Worm (Caenorhabditis elegans) whole organism, mixed stage, embryonic: ENCODE data around the gene srh-79.

ENCODE experiments used
- ceh-39 ChIP-seq: fragments of 150-350 bp; optimal IDR thresholded peaks from 2 replicates; lab custom pipeline; 2014; ENCODE audit warnings: missing biosample characterization, missing genetic modification characterization
- flh-1 ChIP-seq: fragments of 200-800 bp; sonication (Bioruptor generic); optimal IDR thresholded peaks from 2 replicates; lab custom pipeline; 2018; ENCODE audit warnings: mild to moderate bottlenecking, missing genetic modification characterization, moderate library complexity, missing compliant biosample characterization
- lin-13 ChIP-seq: fragments of 150-350 bp; optimal IDR thresholded peaks from 2 replicates; lab custom pipeline; 2014; ENCODE audit warnings: missing biosample characterization, missing genetic modification characterization
- lsy-2 ChIP-seq: fragments of 150-350 bp; optimal IDR thresholded peaks from 2 replicates; lab custom pipeline; 2014; ENCODE audit warnings: missing biosample characterization, missing genetic modification characterization
- mls-2 ChIP-seq: sonication (generic microtip); optimal IDR thresholded peaks from 2 replicates; lab custom pipeline; 2016; ENCODE audit warnings: mild to moderate bottlenecking, missing genetic modification characterization, moderate library complexity, missing compliant biosample characterization
- nhr-12 ChIP-seq: fragments of 150-350 bp; optimal IDR thresholded peaks from 2 replicates; lab custom pipeline; 2014; ENCODE audit warnings: missing biosample characterization, missing genetic modification characterization
- nhr-237 ChIP-seq: fragments of 150-350 bp; optimal IDR thresholded peaks from 2 replicates; lab custom pipeline; 2014; ENCODE audit warnings: missing biosample characterization, missing genetic modification characterization
- nhr-76 ChIP-seq: sonication (generic microtip); optimal IDR thresholded peaks from 2 replicates; lab custom pipeline; 2017; ENCODE audit warnings: missing biosample characterization, missing genetic modification characterization
- pha-4 ChIP-seq: fragments of 150-350 bp; optimal IDR thresholded peaks from 2 replicates; lab custom pipeline; 2018; ENCODE audit warnings: missing biosample characterization, missing genetic modification reagents, missing genetic modification characterization
- snpc-4 ChIP-seq: fragments of 150-350 bp; optimal IDR thresholded peaks from 2 replicates; lab custom pipeline; 2014; ENCODE audit warnings: missing biosample characterization, missing genetic modification characterization
- unc-120 ChIP-seq: sonication (generic microtip); optimal IDR thresholded peaks from 2 replicates; lab custom pipeline; 2017; ENCODE audit warnings: missing genetic modification characterization, missing compliant biosample characterization; ENCODE audit not compliant: poor library complexity, severe bottlenecking
- unc-39 ChIP-seq: fragments of 150-350 bp; optimal IDR thresholded peaks from 2 replicates; lab custom pipeline; 2014; ENCODE audit warnings: missing biosample characterization, missing genetic modification characterization
- zip-8 ChIP-seq: fragments of 150-350 bp; optimal IDR thresholded peaks from 2 replicates; lab custom pipeline; 2014; ENCODE audit warnings: missing biosample characterization, missing genetic modification characterization
- ztf-11 ChIP-seq: fragments of 150-350 bp; optimal IDR thresholded peaks from 2 replicates; lab custom pipeline; 2014; ENCODE audit warnings: missing biosample characterization, missing genetic modification characterization

- no peak for TF ChIP-seq lin-13
- TF ChIP-seq mls-2 (tag; lab: Kevin White, UChicago): no peak
- TF ChIP-seq ztf-11 (tag; lab: Kevin White, UChicago): no peak
- no peak for TF ChIP-seq nhr-12
- no peak for TF ChIP-seq ceh-39
- TF ChIP-seq nhr-76 (tag; lab: Kevin White, UChicago): no peak
- no peak for TF ChIP-seq zip-8 (tag; lab: Kevin White, UChicago)
- no peak for TF ChIP-seq snpc-4 (tag; lab: Kevin White, UChicago)
- no peak for TF ChIP-seq nhr-237 (tag; lab: Kevin White, UChicago)
- TF ChIP-seq pha-4 (tag; lab: Kevin White, UChicago): no peak
- no peak for TF ChIP-seq unc-39 (tag; lab: Kevin White, UChicago)
- no peak for TF ChIP-seq unc-120 (tag; lab: Kevin White, UChicago)
- TF ChIP-seq lsy-2 (tag; lab: Kevin White, UChicago): no peak
- no peak for TF ChIP-seq flh-1 (GFP tag; lab: Kevin White, UChicago)
Measured at ce11 chrV:7514939-7515338, 17.4 kb downstream of the srh-79 start, which contains the start of gene srb-18.
